Fruit fly (Drosophila melanogaster): Measurements from ENCODE around the gene Mcm6.

Mcm6 gene

DNA sequence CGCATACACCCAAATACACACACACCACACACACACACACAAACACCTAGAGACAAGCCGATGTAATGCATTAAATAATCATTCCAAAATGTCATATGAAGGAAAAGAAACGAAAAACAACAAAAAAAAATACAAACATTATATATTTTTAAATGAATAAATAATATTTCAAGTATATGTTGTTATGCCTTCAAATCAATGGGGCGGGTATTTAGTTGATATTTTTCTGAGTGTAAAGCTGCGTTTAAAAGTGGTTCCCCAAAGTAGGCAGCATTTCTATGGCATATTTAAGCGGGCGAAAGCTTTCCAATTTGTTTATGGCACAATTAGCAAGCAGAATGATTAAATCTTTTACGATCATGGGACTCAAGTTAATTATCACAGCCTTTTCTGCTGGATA lies 45.1 kb downstream of the Mcm6 start (continued):
- TF ChIP-seq Rfx (GFP tag; IDR thresholded peaks at IDR 0.05) (no peak), CG32772 (GFP tag; IDR thresholded peaks at IDR 0.05) (no peak), MTF-1 (GFP tag; optimal IDR thresholded peaks at IDR 0.05; ENCODE audit: borderline replicate concordance) (no peak), CG7745 (tag; optimal IDR thresholded peaks at IDR 0.05) (no peak), repo (GFP tag; optimal IDR thresholded peaks at IDR 0.05) (no peak), H15 (GFP tag; IDR thresholded peaks at IDR 0.05) (no peak), Taf1 (GFP tag; IDR thresholded peaks at IDR 0.05) (no peak), Trl (optimal IDR thresholded peaks at IDR 0.05) (no peak), Trl (GFP tag; optimal IDR thresholded peaks at IDR 0.05) (no peak), emc (GFP tag; optimal IDR thresholded peaks at IDR 0.05) (no peak), CHES-1-like (GFP tag; optimal IDR thresholded peaks at IDR 0.05) (no peak), lbe (GFP tag; optimal IDR thresholded peaks at IDR 0.05) (no peak), CG7271 (tag; optimal IDR thresholded peaks at IDR 0.05) (no peak), rib (GFP tag; IDR thresholded peaks at IDR 0.05) (no peak), CG42726 (GFP tag; IDR thresholded peaks at IDR 0.05; ENCODE audit: partially characterized antibody) (no peak), Med (GFP tag) (peak; percentile 62), ap (GFP tag; IDR thresholded peaks at IDR 0.05) (no peak), CG12236 (GFP tag; optimal IDR thresholded peaks at IDR 0.05) (no peak), CG10654 (GFP tag; optimal IDR thresholded peaks at IDR 0.05) (no peak), lab (GFP tag; optimal IDR thresholded peaks at IDR 0.05) (peak; percentile 48), CG14441 (GFP tag; IDR thresholded peaks at IDR 0.05) (peak; percentile 48; the same call in 1 of the 2 replicates), Drgx (GFP tag; IDR thresholded peaks at IDR 0.05) (peak; percentile 53), Dref (GFP tag; IDR thresholded peaks at IDR 0.05) (no peak), yki (optimal IDR thresholded peaks at IDR 0.05) (no peak), CG6272 (GFP tag; IDR thresholded peaks at IDR 0.05) (no peak), gem (tag; optimal IDR thresholded peaks at IDR 0.05) (peak; percentile 55), unpg (GFP tag; optimal IDR thresholded peaks at IDR 0.05) (peak; percentile 10), CG17359 (tag; optimal IDR thresholded peaks at IDR 0.05) (peak; percentile 47), CG18476 (GFP tag; optimal IDR thresholded peaks at IDR 0.05) (no peak), CrebB (tag; optimal IDR thresholded peaks at IDR 0.05) (no peak), CG10979 (tag; optimal IDR thresholded peaks at IDR 0.05) (peak; percentile 5), bcd (GFP tag; optimal IDR thresholded peaks at IDR 0.05) (no peak), CG14860 (GFP tag; IDR thresholded peaks at IDR 0.05; ENCODE audit: partially characterized antibody) (no peak), jumu (GFP tag; optimal IDR thresholded peaks at IDR 0.05) (no peak), Vsx1 (GFP tag; optimal IDR thresholded peaks at IDR 0.05) (no peak), tin (GFP tag; optimal IDR thresholded peaks at IDR 0.05) (no peak), Fer1 (GFP tag; optimal IDR thresholded peaks at IDR 0.05) (no peak), nmo (GFP tag; optimal IDR thresholded peaks at IDR 0.05) (no peak), CG1529 (GFP tag; optimal IDR thresholded peaks at IDR 0.05) (no peak), BEAF-32 (GFP tag; optimal IDR thresholded peaks at IDR 0.05) (no peak), gce (GFP tag; IDR thresholded peaks at IDR 0.05) (no peak), aop (GFP tag; IDR thresholded peaks at IDR 0.05) (no peak), fd3F (GFP tag; optimal IDR thresholded peaks at IDR 0.05) (no peak), HHEX (GFP tag; optimal IDR thresholded peaks at IDR 0.05) (peak; percentile 32), ERR (GFP tag; optimal IDR thresholded peaks at IDR 0.05) (no peak), Nf-YC (tag; optimal IDR thresholded peaks at IDR 0.05) (no peak), CG10959 (GFP tag; IDR thresholded peaks at IDR 0.05) (no peak), CG12744 (GFP tag; optimal IDR thresholded peaks at IDR 0.05) (no peak), sisA (GFP tag; IDR thresholded peaks at IDR 0.05) (no peak), exex (tag; optimal IDR thresholded peaks at IDR 0.05) (peak; percentile 38), CG7786 (GFP tag; optimal IDR thresholded peaks at IDR 0.05) (no peak), MESR4 (GFP tag; optimal IDR thresholded peaks at IDR 0.05) (no peak), CG30431 (GFP tag; optimal IDR thresholded peaks at IDR 0.05) (no peak)
